Worm (Caenorhabditis elegans) whole organism, L4/young adult: ENCODE data around the gene C28A5.2.

Experiments
- W03F9.2 ChIP-seq: fragments of 150-350 bp; optimal IDR thresholded peaks from 2 replicates; lab custom pipeline; 2014; ENCODE audit warnings: missing biosample characterization, missing genetic modification characterization
- dao-5 ChIP-seq: sonication (generic microtip); optimal IDR thresholded peaks from 2 replicates; lab custom pipeline; 2016; ENCODE audit warnings: missing genotype, missing genetic modification characterization, moderate library complexity, missing compliant biosample characterization
- him-1 ChIP-seq: sonication (generic microtip); optimal IDR thresholded peaks from 2 replicates; lab custom pipeline; 2016; ENCODE audit warnings: missing genotype, missing genetic modification reagents, missing genetic modification characterization, missing compliant biosample characterization

ce11 chrIII:4429402-4429801 lies 9.9 kb downstream of the C28A5.2 start, which contains the start of gene C28A5.6:
- TF ChIP-seq him-1 (tag; lab: Kevin White, UChicago) (no peak), dao-5 (tag; lab: Kevin White, UChicago) (no peak), W03F9.2 (tag; lab: Kevin White, UChicago) (no peak)
